Fruit fly (Drosophila melanogaster): Measurements from ENCODE around the gene Pkcdelta.

Gene Pkcdelta

DNA sequence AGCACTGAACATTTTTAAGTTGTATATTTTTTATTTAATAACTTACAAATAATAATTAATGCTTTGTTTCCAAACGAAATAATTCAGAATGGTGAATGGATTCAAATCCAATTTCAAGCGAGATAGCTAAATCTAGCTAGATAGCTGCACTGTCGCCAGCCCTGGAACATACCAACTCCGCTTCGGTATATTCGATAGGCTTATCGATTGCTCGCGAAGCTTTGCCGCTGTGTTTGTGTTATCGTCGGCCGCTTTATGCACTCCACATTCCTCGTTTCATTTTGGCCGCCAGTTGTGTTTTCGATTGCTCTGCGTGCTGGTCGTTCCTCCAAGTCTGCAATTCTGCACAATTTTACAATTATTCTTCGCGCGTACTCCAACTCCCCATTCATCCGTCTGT, 64.9 kb downstream of the Pkcdelta start, which contains the start of gene mdu (continued):
- TF ChIP-seq CG8388 (GFP tag; optimal IDR thresholded peaks at IDR 0.05), result no peak
- TF ChIP-seq CoRest (tag; optimal IDR thresholded peaks at IDR 0.05), result peak; percentile 71
- no peak for TF ChIP-seq CG3726 (GFP tag; IDR thresholded peaks at IDR 0.05)
- peak; percentile 29 for TF ChIP-seq CG9437 (GFP tag; optimal IDR thresholded peaks at IDR 0.05)
- peak; percentile 7 for TF ChIP-seq CG10543 (GFP tag; optimal IDR thresholded peaks at IDR 0.05)
- TF ChIP-seq CG15479 (GFP tag; optimal IDR thresholded peaks at IDR 0.05), result no peak
- TF ChIP-seq Adf1 (GFP tag; IDR thresholded peaks at IDR 0.05), result peak; percentile 12; the same call in 1 of the 2 replicates
- no peak for TF ChIP-seq trh (GFP tag; optimal IDR thresholded peaks at IDR 0.05)
- TF ChIP-seq pan (optimal IDR thresholded peaks at IDR 0.05), result no peak
- no peak for TF ChIP-seq pan (GFP tag; optimal IDR thresholded peaks at IDR 0.05 in 1 of 2, IDR thresholded peaks at IDR 0.05 in 1 of 2)
- TF ChIP-seq Dbx (GFP tag; IDR thresholded peaks at IDR 0.05), result 0 out of 3 replicates have a peak, but pooled peaks have one; percentile 32
- TF ChIP-seq CG32532 (GFP tag; IDR thresholded peaks at IDR 0.05), result 0 out of 2 replicates have a peak, but pooled peaks have one; percentile 35
- no peak for TF ChIP-seq CG8281 (tag; optimal IDR thresholded peaks at IDR 0.05)
- peak; percentile 3 for TF ChIP-seq CG16815 (GFP tag; optimal IDR thresholded peaks at IDR 0.05)
- no peak for TF ChIP-seq NFAT (GFP tag; IDR thresholded peaks at IDR 0.05)
- no peak for TF ChIP-seq nau (GFP tag; optimal IDR thresholded peaks at IDR 0.05)
- TF ChIP-seq dysf (GFP tag; IDR thresholded peaks at IDR 0.05), result no peak
- TF ChIP-seq Hand (GFP tag; optimal IDR thresholded peaks at IDR 0.05), result no peak
- no peak for TF ChIP-seq D (optimal IDR thresholded peaks at IDR 0.05)
- TF ChIP-seq D (GFP tag; optimal IDR thresholded peaks at IDR 0.05), result no peak
- TF ChIP-seq Doc3 (GFP tag; IDR thresholded peaks at IDR 0.05; ENCODE audit: partially characterized antibody), result no peak
- no peak for TF ChIP-seq z (GFP tag; IDR thresholded peaks at IDR 0.05)
- no peak for TF ChIP-seq run (tag; optimal IDR thresholded peaks at IDR 0.05)
- peak; percentile 15 for TF ChIP-seq Hmr (GFP tag; optimal IDR thresholded peaks at IDR 0.05)
- TF ChIP-seq ac (GFP tag; optimal IDR thresholded peaks at IDR 0.05), result no peak
- no peak for TF ChIP-seq CG5245 (GFP tag; optimal IDR thresholded peaks at IDR 0.05)
- no peak for TF ChIP-seq CG34376 (GFP tag; optimal IDR thresholded peaks at IDR 0.05)
- no peak for TF ChIP-seq CG11696 (GFP tag; IDR thresholded peaks at IDR 0.05)
- TF ChIP-seq BEAF-32 (GFP tag; optimal IDR thresholded peaks at IDR 0.05), result peak; percentile 61
- TF ChIP-seq Gug (GFP tag; IDR thresholded peaks at IDR 0.05), result no peak
- no peak for TF ChIP-seq vfl (GFP tag; optimal IDR thresholded peaks at IDR 0.05)
- TF ChIP-seq CG17359 (tag; optimal IDR thresholded peaks at IDR 0.05), result no peak
- TF ChIP-seq CG10267 (tag; optimal IDR thresholded peaks at IDR 0.05), result peak; percentile 5
- no peak for TF ChIP-seq p53 (GFP tag; optimal IDR thresholded peaks at IDR 0.05)
- TF ChIP-seq Sox100B (GFP tag; optimal IDR thresholded peaks at IDR 0.05), result peak; percentile 15
- no peak for TF ChIP-seq wdn (GFP tag; IDR thresholded peaks at IDR 0.05)
- TF ChIP-seq CG11504 (tag; optimal IDR thresholded peaks at IDR 0.05), result no peak
- peak; percentile 50 for TF ChIP-seq sens (GFP tag)
- no peak for TF ChIP-seq CG14860 (GFP tag; IDR thresholded peaks at IDR 0.05; ENCODE audit: partially characterized antibody)
- no peak for TF ChIP-seq CG30431 (GFP tag; optimal IDR thresholded peaks at IDR 0.05)
- TF ChIP-seq CG9727 (GFP tag; optimal IDR thresholded peaks at IDR 0.05), result no peak
- no peak for TF ChIP-seq CG3281 (GFP tag; optimal IDR thresholded peaks at IDR 0.05)
- no peak for TF ChIP-seq Gsc (GFP tag; IDR thresholded peaks at IDR 0.05)
- no peak for TF ChIP-seq Dad (GFP tag; optimal IDR thresholded peaks at IDR 0.05)
- peak; percentile 36 for TF ChIP-seq CG12659 (GFP tag; optimal IDR thresholded peaks at IDR 0.05)
- no peak for TF ChIP-seq fd102C (GFP tag; optimal IDR thresholded peaks at IDR 0.05)
- no peak for TF ChIP-seq sqz (GFP tag; optimal IDR thresholded peaks at IDR 0.05)
- no peak for TF ChIP-seq CG14965 (GFP tag; optimal IDR thresholded peaks at IDR 0.05; ENCODE audit: borderline replicate concordance)
- peak; percentile 92 for TF ChIP-seq CG11560 (tag; IDR thresholded peaks at IDR 0.05)
